Fruit fly (Drosophila melanogaster): Measurements from ENCODE around the gene Cln3.

- no peak for TF ChIP-seq CG10631 (GFP tag; optimal IDR thresholded peaks at IDR 0.05)
- TF ChIP-seq Blimp-1 (GFP tag; optimal IDR thresholded peaks at IDR 0.05), result no peak
Measured at dm6 chr3L:17846982-17847355, 33.0 kb upstream of the Cln3 start.

Data from whole organism, prepupa.